Worm (Caenorhabditis elegans): ENCODE data around the gene dpy-8.

- TF ChIP-seq unc-42 (tag; optimal IDR thresholded peaks at IDR 0.05), result peak; percentile 100
- TF ChIP-seq unc-3 (GFP tag; conservative IDR thresholded peaks at IDR 0.05), result no peak
- no peak for TF ChIP-seq unc-3 (tag; optimal IDR thresholded peaks at IDR 0.05)
- TF ChIP-seq nhr-11 (tag; optimal IDR thresholded peaks at IDR 0.05), result no peak
- TF ChIP-seq F13H6.1 (tag; optimal IDR thresholded peaks at IDR 0.05), result no peak
These were observed 20.8 kb downstream of the dpy-8 start for ce11 chrX:5129447-5129846.
